Fruit fly (Drosophila melanogaster): Measurements from ENCODE around the gene up.

Gene up

DNA sequence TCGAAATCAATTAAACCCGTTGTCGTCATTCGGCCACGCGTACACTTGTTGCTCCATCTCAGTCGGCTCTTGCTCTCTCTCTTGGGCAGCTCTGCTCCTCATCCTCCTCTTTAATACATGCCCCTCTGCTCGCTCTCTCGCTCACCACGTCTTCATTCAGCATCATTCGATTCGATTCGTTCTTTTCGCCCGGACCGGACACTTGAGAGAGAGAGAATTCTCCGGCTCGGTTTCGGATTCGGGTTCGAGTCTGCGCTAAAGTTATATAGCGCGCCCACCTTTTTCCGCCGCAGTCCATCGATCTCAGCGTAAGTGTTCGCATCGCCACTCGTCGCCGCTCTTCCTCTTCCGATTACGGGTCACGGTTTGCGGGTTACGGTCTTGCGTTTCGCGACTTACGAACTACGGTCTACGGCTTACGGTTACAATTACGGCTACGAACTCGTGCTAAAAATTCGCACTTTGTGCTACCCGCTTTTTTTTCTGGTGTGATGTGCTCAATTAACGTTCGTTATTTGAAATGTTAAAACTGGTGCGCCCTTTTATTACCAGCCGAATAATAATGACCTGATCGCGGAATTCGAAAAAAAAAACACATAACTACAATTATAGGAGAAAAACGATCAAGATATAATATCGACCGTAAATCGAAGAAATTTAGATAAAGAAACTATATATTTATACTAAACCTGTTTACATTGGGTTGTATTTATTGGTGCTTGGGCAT, 39.7 kb upstream of the up start (continued):
- TF ChIP-seq en (GFP tag; optimal IDR thresholded peaks at IDR 0.05) (no peak), so (GFP tag; IDR thresholded peaks at IDR 0.05) (peak; percentile 25; the same call in 2 of the 3 replicates), Hey (tag; optimal IDR thresholded peaks at IDR 0.05) (no peak), toy (GFP tag; IDR thresholded peaks at IDR 0.05) (no peak), Dbx (GFP tag; IDR thresholded peaks at IDR 0.05) (peak; percentile 46; the same call in 1 of the 3 replicates), CG3995 (GFP tag; optimal IDR thresholded peaks at IDR 0.05) (peak; percentile 86), gro (GFP tag; optimal IDR thresholded peaks at IDR 0.05) (peak; percentile 52), CG17359 (tag; optimal IDR thresholded peaks at IDR 0.05) (no peak), bigmax (GFP tag; optimal IDR thresholded peaks at IDR 0.05) (no peak), HLH3B (GFP tag; IDR thresholded peaks at IDR 0.05) (peak; percentile 8; the same call in 1 of the 2 replicates), tgo (GFP tag; IDR thresholded peaks at IDR 0.05) (no peak), CG2199 (GFP tag; IDR thresholded peaks at IDR 0.05) (peak; percentile 81; the same call in 1 of the 3 replicates), CG8290 (GFP tag; optimal IDR thresholded peaks at IDR 0.05) (no peak), CG8290 (tag; optimal IDR thresholded peaks at IDR 0.05) (peak in 1 of 2 experiments; percentile 66), Dll (GFP tag; IDR thresholded peaks at IDR 0.05; ENCODE audit: partially characterized antibody) (peak; percentile 36; the same call in 2 of the 4 replicates), bbx (GFP tag; IDR thresholded peaks at IDR 0.05; ENCODE audit: partially characterized antibody) (peak; percentile 28; the same call in 1 of the 2 replicates), CG13894 (tag; optimal IDR thresholded peaks at IDR 0.05) (peak; percentile 66), Dref (GFP tag; IDR thresholded peaks at IDR 0.05) (no peak), Jarid2 (GFP tag; optimal IDR thresholded peaks at IDR 0.05) (peak; percentile 81), mirr (GFP tag; optimal IDR thresholded peaks at IDR 0.05) (peak; percentile 6), ftz-f1 (GFP tag; optimal IDR thresholded peaks at IDR 0.05) (peak; percentile 77), inv (GFP tag; IDR thresholded peaks at IDR 0.05; ENCODE audit: partially characterized antibody) (no peak), unpg (GFP tag; optimal IDR thresholded peaks at IDR 0.05) (peak; percentile 0), HLH4C (GFP tag; IDR thresholded peaks at IDR 0.05; ENCODE audit: partially characterized antibody) (peak; percentile 41; the same call in 1 of the 3 replicates), CG15479 (GFP tag; optimal IDR thresholded peaks at IDR 0.05) (peak; percentile 60), nom (GFP tag; optimal IDR thresholded peaks at IDR 0.05) (peak; percentile 50), Gsc (GFP tag; IDR thresholded peaks at IDR 0.05) (no peak), ci (GFP tag; IDR thresholded peaks at IDR 0.05) (peak; percentile 54; the same call in 2 of the 3 replicates), CG32532 (GFP tag; IDR thresholded peaks at IDR 0.05) (peak; percentile 48; the same call in 1 of the 2 replicates), sr (GFP tag; IDR thresholded peaks at IDR 0.05) (peak; percentile 67; the same call in 1 of the 3 replicates), CG1647 (GFP tag; optimal IDR thresholded peaks at IDR 0.05) (no peak), CG9932 (GFP tag; IDR thresholded peaks at IDR 0.05) (peak; percentile 20; the same call in 1 of the 2 replicates), CG17361 (GFP tag; IDR thresholded peaks at IDR 0.05) (no peak), CG3163 (GFP tag; optimal IDR thresholded peaks at IDR 0.05) (peak; percentile 7), CG18011 (GFP tag; optimal IDR thresholded peaks at IDR 0.05) (no peak), ato (GFP tag; IDR thresholded peaks at IDR 0.05; ENCODE audit: partially characterized antibody) (0 out of 2 replicates have a peak, but pooled peaks have one; percentile 35), Meics (GFP tag; optimal IDR thresholded peaks at IDR 0.05) (no peak), hbn (GFP tag; IDR thresholded peaks at IDR 0.05; ENCODE audit: partially characterized antibody) (peak; percentile 37; the same call in 1 of the 2 replicates), caup (GFP tag; optimal IDR thresholded peaks at IDR 0.05; ENCODE audit: severe bottlenecking) (peak; percentile 55), ERR (GFP tag; optimal IDR thresholded peaks at IDR 0.05) (no peak), grau (tag; optimal IDR thresholded peaks at IDR 0.05) (no peak), ash1 (GFP tag; optimal IDR thresholded peaks at IDR 0.05) (peak; percentile 69), CG9876 (GFP tag; optimal IDR thresholded peaks at IDR 0.05) (no peak), CG34224 (GFP tag; IDR thresholded peaks at IDR 0.05; ENCODE audit: partially characterized antibody) (peak; percentile 34; the same call in 1 of the 3 replicates), ems (GFP tag; optimal IDR thresholded peaks at IDR 0.05) (no peak), CHES-1-like (GFP tag; optimal IDR thresholded peaks at IDR 0.05) (peak; percentile 4), vnd (GFP tag; IDR thresholded peaks at IDR 0.05; ENCODE audit: partially characterized antibody) (0 out of 3 replicates have a peak, but pooled peaks have one; percentile 8), Bgb (GFP tag; IDR thresholded peaks at IDR 0.05; ENCODE audit: partially characterized antibody) (peak; percentile 44; the same call in 1 of the 2 replicates)
